Worm (Caenorhabditis elegans) whole organism, L3 larva: Measurements from ENCODE around the gene F08D12.12.

ENCODE experiments used
- R02D3.7 ChIP-seq: fragments of 150-350 bp; optimal IDR thresholded peaks from 2 replicates; lab custom pipeline; 2014; ENCODE audit warnings: missing biosample characterization, missing genetic modification characterization
- ZK546.5 ChIP-seq: sonication (generic microtip); optimal IDR thresholded peaks from 2 replicates; lab custom pipeline; 2017; ENCODE audit warnings: missing biosample characterization, missing genetic modification characterization
- aly-2 ChIP-seq: fragments of 150-350 bp; optimal IDR thresholded peaks from 2 replicates; lab custom pipeline; 2014; ENCODE audit warnings: missing biosample characterization, missing genetic modification characterization
- ama-1 ChIP-seq: fragments of 150-350 bp; optimal IDR thresholded peaks from 2 replicates; lab custom pipeline; 2018
- ceh-16 ChIP-seq: sonication (generic microtip); optimal IDR thresholded peaks from 2 replicates; lab custom pipeline; 2017; ENCODE audit warnings: missing biosample characterization, missing genetic modification characterization
- ceh-28 ChIP-seq: fragments of 150-350 bp; optimal IDR thresholded peaks from 2 replicates; lab custom pipeline; 2014; ENCODE audit warnings: missing biosample characterization, missing genetic modification reagents, missing genetic modification characterization
- ceh-82 ChIP-seq: fragments of 150-350 bp; optimal IDR thresholded peaks from 2 replicates; lab custom pipeline; 2014; ENCODE audit warnings: missing biosample characterization, missing genetic modification characterization
- daf-12 ChIP-seq: fragments of 150-350 bp; optimal IDR thresholded peaks from 2 replicates; lab custom pipeline; 2014; ENCODE audit warnings: missing biosample characterization, missing genetic modification reagents, missing genetic modification characterization
- egl-5 ChIP-seq: fragments of 150-350 bp; optimal IDR thresholded peaks from 2 replicates; lab custom pipeline; 2017; ENCODE audit warnings: missing biosample characterization, missing genetic modification reagents, missing genetic modification characterization, inconsistent platforms
- elt-1 ChIP-seq: fragments of 150-350 bp; optimal IDR thresholded peaks from 2 replicates; lab custom pipeline; 2014; ENCODE audit warnings: missing biosample characterization, missing genetic modification characterization
- elt-3 ChIP-seq, 3 experiments: fragments of 150-350 bp in 1 of 3; sonication (generic microtip) in 2 of 3; optimal IDR thresholded peaks; 2 replicates in 2 of 3; 4 replicates in 1 of 3; lab custom pipeline; 2014 to 2017; ENCODE audit warnings: missing biosample characterization in 3 of 3, missing genetic modification characterization in 3 of 3
- eor-1 ChIP-seq, 2 experiments: fragments of 150-350 bp; optimal IDR thresholded peaks; 2 replicates each; lab custom pipeline; 2014 to 2018; ENCODE audit warnings: missing biosample characterization in 2 of 2, missing genetic modification characterization in 2 of 2
- fkh-2 ChIP-seq: fragments of 150-350 bp; optimal IDR thresholded peaks from 2 replicates; lab custom pipeline; 2014; ENCODE audit warnings: missing biosample characterization, missing genetic modification reagents, missing genetic modification characterization
- hmg-11 ChIP-seq: sonication (generic microtip); optimal IDR thresholded peaks from 2 replicates; lab custom pipeline; 2016; ENCODE audit warnings: missing genetic modification characterization, missing compliant biosample characterization
- jun-1 ChIP-seq: fragments of 150-350 bp; optimal IDR thresholded peaks from 2 replicates; lab custom pipeline; 2014; ENCODE audit warnings: missing biosample characterization, missing genetic modification reagents, missing genetic modification characterization
- lin-15B ChIP-seq: fragments of 150-350 bp; optimal IDR thresholded peaks from 2 replicates; lab custom pipeline; 2014; ENCODE audit warnings: missing biosample characterization, missing genetic modification characterization
- lin-39 ChIP-seq: fragments of 150-350 bp; optimal IDR thresholded peaks from 2 replicates; lab custom pipeline; 2018; ENCODE audit warnings: missing biosample characterization, missing genetic modification reagents, missing genetic modification characterization
- lsy-12 ChIP-seq: sonication (generic microtip); optimal IDR thresholded peaks from 2 replicates; lab custom pipeline; 2016; ENCODE audit warnings: mild to moderate bottlenecking, missing genetic modification characterization, missing compliant biosample characterization
- mdl-1 ChIP-seq: fragments of 150-350 bp; optimal IDR thresholded peaks from 2 replicates; lab custom pipeline; 2014; ENCODE audit warnings: missing biosample characterization, missing genetic modification characterization
- mml-1 ChIP-seq: fragments of 150-350 bp; sonication (generic microtip); optimal IDR thresholded peaks from 3 replicates; lab custom pipeline; 2014; ENCODE audit warnings: missing biosample characterization, missing genetic modification characterization
- nfya-1 ChIP-seq: sonication (generic microtip); optimal IDR thresholded peaks from 2 replicates; lab custom pipeline; 2017; ENCODE audit warnings: missing genetic modification characterization, mild to moderate bottlenecking, missing compliant biosample characterization, antibody characterized with exemption, moderate library complexity; ENCODE audit not compliant: insufficient read depth
- nhr-11 ChIP-seq: fragments of 150-350 bp; optimal IDR thresholded peaks from 2 replicates; lab custom pipeline; 2014; ENCODE audit warnings: missing biosample characterization, missing genetic modification characterization
- nhr-12 ChIP-seq: fragments of 150-350 bp; optimal IDR thresholded peaks from 2 replicates; lab custom pipeline; 2014; ENCODE audit warnings: missing biosample characterization, missing genetic modification characterization
- nhr-23 ChIP-seq: fragments of 150-350 bp; optimal IDR thresholded peaks from 2 replicates; lab custom pipeline; 2014; ENCODE audit warnings: missing biosample characterization, missing genetic modification reagents, missing genetic modification characterization
- nhr-237 ChIP-seq: fragments of 150-350 bp; optimal IDR thresholded peaks from 2 replicates; lab custom pipeline; 2014; ENCODE audit warnings: missing biosample characterization, missing genetic modification characterization
- nhr-25 ChIP-seq: sonication (generic microtip); optimal IDR thresholded peaks from 2 replicates; lab custom pipeline; 2017; ENCODE audit warnings: missing biosample characterization, missing genetic modification characterization
- nhr-28 ChIP-seq: fragments of 150-350 bp; optimal IDR thresholded peaks from 2 replicates; lab custom pipeline; 2014; ENCODE audit warnings: missing biosample characterization, missing genetic modification characterization
- nhr-43 ChIP-seq: sonication (generic microtip); optimal IDR thresholded peaks from 2 replicates; lab custom pipeline; 2016; ENCODE audit warnings: mild to moderate bottlenecking, missing genetic modification characterization, missing compliant biosample characterization; ENCODE audit not compliant: poor library complexity, severe bottlenecking
- nhr-67 ChIP-seq: fragments of 150-350 bp; optimal IDR thresholded peaks from 2 replicates; lab custom pipeline; 2014; ENCODE audit warnings: missing biosample characterization, missing genetic modification characterization
- nhr-76 ChIP-seq: fragments of 150-350 bp; sonication (generic microtip); optimal IDR thresholded peaks from 5 replicates; lab custom pipeline; 2014; ENCODE audit warnings: missing biosample characterization, missing genetic modification characterization
- nhr-77 ChIP-seq: fragments of 150-350 bp; optimal IDR thresholded peaks from 2 replicates; lab custom pipeline; 2014; ENCODE audit warnings: missing biosample characterization, missing genetic modification characterization
- pha-4 ChIP-seq: fragments of 150-350 bp; optimal IDR thresholded peaks from 2 replicates; lab custom pipeline; 2014; ENCODE audit warnings: missing biosample characterization, missing genetic modification reagents, missing genetic modification characterization
- sea-2 ChIP-seq: fragments of 150-350 bp; sonication (generic microtip); optimal IDR thresholded peaks from 4 replicates; lab custom pipeline; 2014; ENCODE audit warnings: missing biosample characterization, missing genetic modification reagents, missing genetic modification characterization
- skn-1 ChIP-seq: fragments of 150-350 bp; optimal IDR thresholded peaks from 2 replicates; lab custom pipeline; 2014; ENCODE audit warnings: missing biosample characterization, missing genetic modification characterization
- snpc-4 ChIP-seq: fragments of 150-350 bp; optimal IDR thresholded peaks from 2 replicates; lab custom pipeline; 2014; ENCODE audit warnings: missing biosample characterization, missing genetic modification characterization
- tbx-2 ChIP-seq: sonication (generic microtip); optimal IDR thresholded peaks from 2 replicates; lab custom pipeline; 2016; ENCODE audit warnings: mild to moderate bottlenecking, missing genetic modification characterization, missing compliant biosample characterization
- unc-39 ChIP-seq: sonication (generic microtip); optimal IDR thresholded peaks from 4 replicates; lab custom pipeline; 2017; ENCODE audit warnings: missing biosample characterization, missing genetic modification characterization
- unc-62 ChIP-seq: fragments of 150-350 bp; sonication (generic microtip); optimal IDR thresholded peaks from 4 replicates; lab custom pipeline; 2014; ENCODE audit warnings: missing biosample characterization, missing genetic modification reagents, missing genetic modification characterization
- zag-1 ChIP-seq: fragments of 150-350 bp; optimal IDR thresholded peaks from 2 replicates; lab custom pipeline; 2014; ENCODE audit warnings: missing biosample characterization, missing genetic modification characterization
- ztf-11 ChIP-seq: fragments of 150-350 bp; optimal IDR thresholded peaks from 2 replicates; lab custom pipeline; 2014; ENCODE audit warnings: missing biosample characterization, missing genetic modification characterization
- ztf-4 ChIP-seq: fragments of 150-350 bp; optimal IDR thresholded peaks from 2 replicates; lab custom pipeline; 2014; ENCODE audit warnings: missing biosample characterization, missing genetic modification characterization

The F08D12.12 gene

DNA sequence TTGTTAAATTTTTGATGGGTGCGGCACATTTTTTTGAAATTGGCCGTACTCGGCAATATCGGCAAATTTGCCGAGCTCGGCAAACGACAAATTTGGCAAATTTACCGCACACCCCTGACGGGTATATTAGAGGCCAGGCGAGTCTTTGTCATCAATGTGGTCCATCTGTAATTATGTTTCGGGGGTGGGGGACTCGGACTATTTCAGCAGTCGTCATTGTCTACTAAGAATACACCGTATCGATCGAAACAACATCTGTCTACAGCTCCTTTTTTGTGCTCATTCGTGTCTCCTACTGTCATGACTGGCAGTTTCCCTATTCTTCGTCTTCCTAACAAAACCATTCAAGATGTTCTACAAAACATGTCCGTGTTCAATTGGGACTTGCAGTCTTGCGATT is 20.6 kb downstream of the F08D12.12 start, which contains the start of gene F08D12.15:
Gene F08D12.15, plus strand, starts transcription at position 301 of the 400 bp plus-strand sequence.
- TF ChIP-seq elt-1 (tag; lab: Kevin White, UChicago), result no peak
- no peak for TF ChIP-seq jun-1
- no peak for TF ChIP-seq mdl-1 (tag; lab: Kevin White, UChicago)
- no peak for TF ChIP-seq nhr-12
- no peak for TF ChIP-seq ceh-28 (tag; lab: Kevin White, UChicago)
- no peak for TF ChIP-seq eor-1 (tag; optimal IDR thresholded peaks at IDR 0.05; lab: Kevin White, UChicago)
- no peak for TF ChIP-seq ceh-16
- TF ChIP-seq nhr-43 (tag; lab: Kevin White, UChicago), result no peak
- TF ChIP-seq zag-1 (tag; lab: Kevin White, UChicago), result no peak
- TF ChIP-seq nhr-28, result no peak
- TF ChIP-seq snpc-4 (tag; lab: Kevin White, UChicago), result no peak
- no peak for TF ChIP-seq lin-39 (tag; lab: Kevin White, UChicago)
- no peak for TF ChIP-seq nhr-25 (tag; lab: Kevin White, UChicago)
- TF ChIP-seq ztf-4 (tag; lab: Kevin White, UChicago), result no peak
- no peak for TF ChIP-seq unc-62 (GFP tag; lab: Kevin White, UChicago)
- TF ChIP-seq sea-2 (GFP tag; lab: Kevin White, UChicago), result no peak
- no peak for TF ChIP-seq lin-15B (tag; lab: Kevin White, UChicago)
- no peak for TF ChIP-seq nhr-237 (tag; lab: Kevin White, UChicago)
- no peak for TF ChIP-seq ztf-11 (tag; lab: Kevin White, UChicago)

- no peak for TF ChIP-seq tbx-2 (tag; lab: Kevin White, UChicago)
- TF ChIP-seq snpc-4 (tag; lab: Kevin White, UChicago), result no peak
- TF ChIP-seq nhr-23 (tag; lab: Kevin White, UChicago), result no peak
- no peak for TF ChIP-seq nhr-77
- TF ChIP-seq nhr-237 (tag; lab: Kevin White, UChicago), result no peak
- TF ChIP-seq ceh-28 (tag; lab: Kevin White, UChicago), result no peak
- TF ChIP-seq lsy-12 (tag; lab: Kevin White, UChicago), result no peak
- no peak for TF ChIP-seq nhr-11 (tag; lab: Kevin White, UChicago)
- no peak for TF ChIP-seq pha-4 (tag; lab: Kevin White, UChicago)
- TF ChIP-seq nfya-1 (tag; lab: Kevin White, UChicago), result no peak
Observed at ce11 chrII:2764664-2765063, 22.2 kb downstream of the F08D12.12 start, which contains the start of gene fbxb-108. Gene fbxb-108, plus strand, starts transcription at chrII:2764964.

DNA sequence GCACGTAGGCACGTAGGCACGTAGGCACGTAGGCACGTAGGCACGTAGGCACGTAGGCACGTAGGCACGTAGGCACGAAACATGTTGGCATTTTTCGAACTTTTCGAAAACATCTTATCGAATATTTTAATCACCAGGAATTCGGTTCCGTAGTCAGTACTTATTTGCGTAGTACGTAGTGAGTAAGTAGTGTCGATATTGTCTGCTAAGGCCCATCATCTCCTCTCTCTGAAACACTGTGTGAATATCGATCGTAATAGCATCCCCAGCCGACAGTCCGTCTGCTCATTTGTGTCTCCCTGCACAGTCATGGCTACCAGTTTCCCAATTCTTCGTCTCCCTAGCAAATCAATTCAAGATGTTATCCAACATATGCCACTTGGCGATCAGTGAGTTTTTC is 24.8 kb downstream of the F08D12.12 start, which contains the start of gene fbxb-106:
Gene fbxb-106, plus strand, starts transcription at position 301 of the 400 bp plus-strand sequence.
- TF ChIP-seq ceh-28 (tag; lab: Kevin White, UChicago), result no peak
- no peak for TF ChIP-seq ztf-11 (tag; lab: Kevin White, UChicago)
- no peak for TF ChIP-seq nhr-67 (tag; lab: Kevin White, UChicago)
- no peak for TF ChIP-seq nhr-28
- TF ChIP-seq ceh-16, result no peak
- no peak for TF ChIP-seq zag-1 (tag; lab: Kevin White, UChicago)
- TF ChIP-seq ZK546.5 (tag; lab: Kevin White, UChicago), result no peak
- TF ChIP-seq nhr-237 (tag; lab: Kevin White, UChicago), result no peak
- TF ChIP-seq R02D3.7 (tag; lab: Kevin White, UChicago), result no peak
- TF ChIP-seq aly-2 (tag; lab: Kevin White, UChicago), result no peak
- TF ChIP-seq unc-39 (tag; lab: Kevin White, UChicago), result no peak
- no peak for TF ChIP-seq nfya-1 (tag; lab: Kevin White, UChicago)
- TF ChIP-seq hmg-11 (tag; lab: Kevin White, UChicago), result no peak
- TF ChIP-seq elt-1 (tag; lab: Kevin White, UChicago), result no peak
- no peak for TF ChIP-seq elt-3 (tag; optimal IDR thresholded peaks at IDR 0.05; lab: Kevin White, UChicago)
- no peak for TF ChIP-seq egl-5 (tag; lab: Kevin White, UChicago)
- no peak for TF ChIP-seq nhr-25 (tag; lab: Kevin White, UChicago)
- TF ChIP-seq nhr-76, result no peak
- no peak for TF ChIP-seq mml-1 (tag; lab: Kevin White, UChicago)

ce11 chrII:2758476-2758875 is 28.4 kb downstream of the F08D12.12 start, which contains the start of gene fbxb-107:
Gene fbxb-107, plus strand, starts transcription at chrII:2758772.
- TF ChIP-seq ceh-82 (tag; lab: Kevin White, UChicago) (no peak), egl-5 (tag; lab: Kevin White, UChicago) (no peak), skn-1 (no peak), nhr-76 (no peak), sea-2 (GFP tag; lab: Kevin White, UChicago) (no peak), ztf-4 (tag; lab: Kevin White, UChicago) (no peak), ama-1 (lab: Kevin White, UChicago) (no peak), tbx-2 (tag; lab: Kevin White, UChicago) (no peak), nhr-11 (tag; lab: Kevin White, UChicago) (no peak), fkh-2 (tag; lab: Kevin White, UChicago) (no peak), elt-3 (tag; optimal IDR thresholded peaks at IDR 0.05; lab: Kevin White, UChicago) (no peak), jun-1 (no peak), nhr-67 (tag; lab: Kevin White, UChicago) (no peak), elt-1 (tag; lab: Kevin White, UChicago) (no peak), mml-1 (tag; lab: Kevin White, UChicago) (no peak), nfya-1 (tag; lab: Kevin White, UChicago) (no peak), daf-12 (tag; lab: Kevin White, UChicago) (no peak)
- TF ChIP-seq, all 47 proteins: peak for 0
